Worm (Caenorhabditis elegans) whole organism, early embryonic: ENCODE data around the gene math-1.
"Not testable (repeated sequence)": the region's sequence is repeated elsewhere in the genome, so short reads cannot be mapped to it uniquely, and the experiment has no call there.

Experiments
- B0310.2 ChIP-seq: sonication (generic microtip); optimal IDR thresholded peaks from 2 replicates; lab custom pipeline; 2016; ENCODE audit warnings: mild to moderate bottlenecking, missing genetic modification characterization, missing compliant biosample characterization
- F13C5.2 ChIP-seq: sonication (generic microtip); optimal IDR thresholded peaks from 2 replicates; lab custom pipeline; 2017; ENCODE audit warnings: mild to moderate bottlenecking, missing genetic modification characterization, inconsistent platforms, missing compliant biosample characterization
- aly-1 ChIP-seq: sonication (generic microtip); optimal IDR thresholded peaks from 2 replicates; lab custom pipeline; 2016; ENCODE audit warnings: missing genetic modification characterization, missing compliant biosample characterization
- ama-1 ChIP-seq: fragments of 150-350 bp; optimal IDR thresholded peaks from 2 replicates; lab custom pipeline; 2014
- ceh-13 ChIP-seq: fragments of 200-800 bp; sonication (Bioruptor generic); optimal IDR thresholded peaks from 2 replicates; lab custom pipeline; 2018; ENCODE audit warnings: mild to moderate bottlenecking, missing genetic modification characterization, missing compliant biosample characterization
- ceh-36 ChIP-seq: sonication (generic microtip); optimal IDR thresholded peaks from 2 replicates; lab custom pipeline; 2016; ENCODE audit warnings: missing genetic modification characterization, inconsistent platforms, missing compliant biosample characterization
- ets-7 ChIP-seq: sonication (generic microtip); optimal IDR thresholded peaks from 2 replicates; lab custom pipeline; 2016; ENCODE audit warnings: missing genotype, missing genetic modification characterization, missing compliant biosample characterization
- flt-1 ChIP-seq: fragments of 200-800 bp; sonication (Bioruptor generic); IDR thresholded peaks from 2 replicates; pipeline ENCODE4 v1.3.6; 2022; ENCODE audit warnings: missing genetic modification characterization, missing compliant biosample characterization
- hmbx-1 ChIP-seq: sonication (generic microtip); optimal IDR thresholded peaks from 2 replicates; lab custom pipeline; 2016; ENCODE audit warnings: mild to moderate bottlenecking, missing genetic modification characterization, missing compliant biosample characterization
- hmg-4 ChIP-seq: fragments of 200-800 bp; sonication (Bioruptor generic); optimal IDR thresholded peaks from 2 replicates; lab custom pipeline; 2018; ENCODE audit warnings: mild to moderate bottlenecking, missing genetic modification characterization, missing compliant biosample characterization
- hnd-1 ChIP-seq: sonication (generic microtip); optimal IDR thresholded peaks from 2 replicates; lab custom pipeline; 2016; ENCODE audit warnings: missing genetic modification characterization, missing compliant biosample characterization
- pes-1 ChIP-seq: fragments of 200-800 bp; sonication (Bioruptor generic); IDR thresholded peaks from 2 replicates; pipeline ENCODE4 v1.3.6; 2022; ENCODE audit warnings: missing genetic modification reagents, missing genetic modification characterization, missing compliant biosample characterization
- scrt-1 ChIP-seq: fragments of 200-800 bp; sonication (Bioruptor generic); IDR thresholded peaks from 2 replicates; pipeline ENCODE4 v1.3.6; 2022; ENCODE audit warnings: missing genetic modification characterization, missing compliant biosample characterization
- sea-1 ChIP-seq: fragments of 200-800 bp; sonication (Bioruptor generic); conservative IDR thresholded peaks from 2 replicates; pipeline ENCODE4 v1.3.6; 2022; ENCODE audit warnings: missing genetic modification characterization, missing compliant biosample characterization
- tbx-11 ChIP-seq: fragments of 200-800 bp; sonication (Bioruptor generic); IDR thresholded peaks from 2 replicates; pipeline ENCODE4 v1.3.6; 2022; ENCODE audit warnings: missing genetic modification characterization, missing compliant biosample characterization
- tbx-37 ChIP-seq: fragments of 200-800 bp; sonication (Bioruptor generic); conservative IDR thresholded peaks from 2 replicates; pipeline ENCODE4 v1.3.6; 2022; ENCODE audit warnings: missing genetic modification reagents, missing genetic modification characterization, missing compliant biosample characterization
- tra-4 ChIP-seq: sonication (generic microtip); optimal IDR thresholded peaks from 2 replicates; lab custom pipeline; 2017; ENCODE audit warnings: missing genetic modification characterization, missing compliant biosample characterization

The math-1 gene

DNA sequence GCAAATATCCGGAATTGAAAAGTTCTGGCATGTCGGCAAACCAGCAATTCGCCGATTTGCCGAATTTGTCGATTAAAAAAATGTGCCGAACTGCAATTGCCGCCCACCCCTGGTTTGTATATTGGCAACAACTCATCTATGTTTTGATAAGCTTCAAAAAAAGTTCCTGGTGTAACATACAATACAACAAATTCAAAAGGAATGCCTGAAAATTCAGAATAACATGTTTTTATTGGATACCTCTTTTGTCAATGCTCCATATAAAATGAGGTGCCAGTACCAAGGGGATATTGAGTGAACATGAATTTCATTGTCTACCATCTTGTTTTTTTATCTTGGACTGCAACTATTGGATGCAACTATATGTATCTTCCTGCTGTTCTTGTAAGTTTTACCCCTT, 34.8 kb upstream of the math-1 start, which contains the start of gene T16A1.4:
Gene T16A1.4 (plus strand): TSS at position 301 of the 400 bp plus-strand sequence.
- TF ChIP-seq aly-1 (tag; lab: Kevin White, UChicago) (no peak), sea-1 (GFP tag; lab: Robert Waterston, UW) (no peak), flt-1 (GFP tag; lab: Robert Waterston, UW) (no peak), ets-7 (tag; lab: Kevin White, UChicago) (no peak), B0310.2 (tag; lab: Kevin White, UChicago) (no peak), tra-4 (tag; lab: Kevin White, UChicago) (no peak), ceh-13 (GFP tag; lab: Kevin White, UChicago) (no peak), pes-1 (GFP tag; lab: Robert Waterston, UW) (no peak)

DNA sequence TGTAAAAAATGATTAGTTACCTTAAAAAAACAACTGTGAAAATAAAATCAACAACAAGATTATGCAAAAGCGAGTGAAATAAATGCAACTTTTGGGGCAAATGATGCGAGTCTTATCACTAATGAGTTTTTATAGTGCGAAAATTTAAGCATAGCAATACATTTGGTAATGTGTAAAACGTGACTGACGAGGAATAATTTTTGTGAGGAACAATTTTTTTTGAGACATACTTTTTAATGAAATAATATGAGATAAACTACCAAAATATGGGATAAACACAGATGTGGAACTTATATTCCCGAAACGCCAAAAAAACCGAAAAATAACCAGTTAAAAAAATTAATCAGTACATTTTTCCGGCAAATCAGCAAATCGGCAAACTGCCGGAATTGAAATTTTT, 34.0 kb upstream of the math-1 start, which contains the start of gene F07E5.9:
Gene F07E5.9 (minus strand): TSS at position 101 of the 400 bp plus-strand sequence.
- TF ChIP-seq ets-7 (tag; lab: Kevin White, UChicago) (no peak), ceh-36 (tag; lab: Kevin White, UChicago) (no peak), B0310.2 (tag; lab: Kevin White, UChicago) (no peak), hmbx-1 (tag; lab: Kevin White, UChicago) (no peak), tbx-37 (GFP tag; lab: Robert Waterston, UW) (no peak), scrt-1 (GFP tag; lab: Robert Waterston, UW) (no peak), flt-1 (GFP tag; lab: Robert Waterston, UW) (no peak), hmg-4 (GFP tag; lab: Kevin White, UChicago) (no peak), ceh-13 (GFP tag; lab: Kevin White, UChicago) (no peak), tra-4 (tag; lab: Kevin White, UChicago) (no peak), hnd-1 (tag; lab: Kevin White, UChicago) (no peak), tbx-11 (GFP tag; lab: Robert Waterston, UW) (no peak), ama-1 (lab: Kevin White, UChicago) (no peak), F13C5.2 (tag; lab: Kevin White, UChicago) (no peak), pes-1 (GFP tag; lab: Robert Waterston, UW) (no peak)

DNA sequence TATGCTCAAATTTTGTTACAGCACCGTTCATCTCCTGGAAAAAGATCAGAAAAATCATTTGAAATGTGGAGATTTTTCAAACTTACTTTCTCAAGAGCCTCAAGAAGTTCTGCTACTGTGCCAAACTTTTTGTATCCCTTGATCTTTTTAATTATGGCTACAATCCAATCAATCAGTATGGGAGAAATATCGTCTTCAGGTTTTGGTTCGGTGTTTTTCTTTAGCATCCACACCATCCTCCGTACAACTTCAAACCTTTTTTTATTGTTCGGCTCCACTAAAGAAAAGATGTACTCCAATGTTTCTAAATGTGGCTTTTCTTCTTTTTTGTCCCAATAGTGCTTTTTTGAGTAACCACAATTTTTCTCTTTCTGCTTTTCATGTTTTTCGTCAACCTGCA, 30.0 kb upstream of the math-1 start:
- TF ChIP-seq hmbx-1 (tag; lab: Kevin White, UChicago) (no peak), tbx-11 (GFP tag; lab: Robert Waterston, UW) (no peak), ets-7 (tag; lab: Kevin White, UChicago) (no peak), tra-4 (tag; lab: Kevin White, UChicago) (no peak), ama-1 (lab: Kevin White, UChicago) (no peak), sea-1 (GFP tag; lab: Robert Waterston, UW) (no peak), ceh-36 (tag; lab: Kevin White, UChicago) (no peak), pes-1 (GFP tag; lab: Robert Waterston, UW) (no peak), scrt-1 (GFP tag; lab: Robert Waterston, UW) (no peak), flt-1 (GFP tag; lab: Robert Waterston, UW) (no peak), B0310.2 (tag; lab: Kevin White, UChicago) (no peak), ceh-13 (GFP tag; lab: Kevin White, UChicago) (no peak), hmg-4 (GFP tag; lab: Kevin White, UChicago) (no peak), F13C5.2 (tag; lab: Kevin White, UChicago) (no peak), tbx-37 (GFP tag; lab: Robert Waterston, UW) (no peak), aly-1 (tag; lab: Kevin White, UChicago) (no peak), hnd-1 (tag; lab: Kevin White, UChicago) (no peak)

DNA sequence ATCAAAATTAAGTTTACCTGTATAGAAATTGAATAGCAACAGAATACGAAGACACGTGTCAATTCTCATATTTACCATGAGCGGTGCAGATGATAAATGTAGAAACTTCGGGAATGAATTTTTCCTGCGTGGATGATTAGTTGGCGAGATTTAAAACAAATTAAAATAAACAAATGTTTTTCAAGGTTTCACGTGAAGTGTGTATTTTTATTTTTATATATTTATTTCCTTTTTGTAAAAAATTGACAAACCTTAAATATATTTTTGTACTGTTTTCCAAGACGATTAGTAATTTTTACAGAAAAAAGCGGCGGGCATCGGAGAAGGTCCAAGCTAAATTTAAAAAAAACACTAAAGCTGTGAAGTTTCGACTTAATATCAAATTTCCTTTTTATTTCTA, 29.1 kb upstream of the math-1 start, which contains the start of gene F07E5.8:
Gene F07E5.8 (minus strand): TSS at position 101 of the 400 bp plus-strand sequence.
- no peak for TF ChIP-seq tbx-37 (GFP tag; lab: Robert Waterston, UW)
- no peak for TF ChIP-seq ets-7 (tag; lab: Kevin White, UChicago)
- no peak for TF ChIP-seq pes-1 (GFP tag; lab: Robert Waterston, UW)
- no peak for TF ChIP-seq scrt-1 (GFP tag; lab: Robert Waterston, UW)

DNA sequence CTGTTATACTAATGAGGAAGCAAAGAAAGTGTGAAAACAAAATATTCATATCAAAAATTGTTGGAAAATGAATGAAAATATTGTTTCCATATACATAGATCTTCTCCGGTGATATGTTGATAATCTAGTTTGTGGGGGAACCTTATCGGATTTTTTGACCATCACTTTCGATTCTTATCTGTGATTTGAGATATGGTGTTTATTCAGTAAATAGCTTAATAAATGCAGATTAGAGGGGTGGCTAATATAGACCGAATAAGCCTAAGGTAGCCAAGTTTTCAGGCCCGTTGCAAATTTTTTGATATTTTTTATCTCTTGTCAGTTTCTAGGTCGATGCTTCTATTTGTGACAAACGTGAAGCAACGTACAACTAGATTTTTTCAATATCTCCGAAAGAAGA, 25.0 kb upstream of the math-1 start, which contains the start of gene F07E5.7:
Gene F07E5.7 (minus strand): TSS at position 101 of the 400 bp plus-strand sequence.
- TF ChIP-seq tbx-37 (GFP tag; lab: Robert Waterston, UW) = no peak
- TF ChIP-seq hmg-4 (GFP tag; lab: Kevin White, UChicago) = no peak
- TF ChIP-seq ets-7 (tag; lab: Kevin White, UChicago) = no peak
- no peak for TF ChIP-seq tbx-11 (GFP tag; lab: Robert Waterston, UW)
- TF ChIP-seq flt-1 (GFP tag; lab: Robert Waterston, UW) = no peak
- no peak for TF ChIP-seq F13C5.2 (tag; lab: Kevin White, UChicago)
- no peak for TF ChIP-seq hmbx-1 (tag; lab: Kevin White, UChicago)
- TF ChIP-seq pes-1 (GFP tag; lab: Robert Waterston, UW) = no peak

DNA sequence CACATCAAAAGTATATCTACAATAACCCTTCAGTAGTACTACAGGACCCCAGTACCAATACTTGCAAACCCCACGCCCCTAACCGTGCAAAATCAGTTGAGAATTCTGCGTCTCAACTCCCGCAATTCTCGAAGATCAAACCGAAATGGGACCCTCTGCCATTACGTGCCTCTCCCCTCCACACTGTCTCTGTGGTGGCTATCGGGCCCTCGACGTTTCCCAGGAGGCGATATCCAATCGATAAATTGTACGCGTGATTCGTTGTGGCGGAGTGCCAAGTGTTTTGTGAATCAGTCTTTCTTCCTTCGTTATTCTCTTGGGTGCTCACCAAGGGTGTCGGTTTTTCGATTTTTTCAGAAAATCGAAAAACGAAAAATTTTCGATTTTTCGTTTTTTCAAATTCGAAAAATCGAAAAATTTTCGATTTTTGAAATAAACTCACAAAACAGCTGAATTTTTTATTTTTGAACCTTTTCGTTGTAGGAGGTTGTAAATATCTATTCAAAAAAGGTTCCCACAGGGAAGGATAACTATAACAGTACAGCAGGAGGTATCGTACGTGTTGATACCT, 21.1 kb upstream of the math-1 start, which contains the start of gene F07E5.12:
Gene F07E5.12 (plus strand): TSS at position 521 of the 571 bp plus-strand sequence.
- not testable (repeated sequence) for TF ChIP-seq hmg-4 (GFP tag; lab: Kevin White, UChicago); scrt-1 (GFP tag; lab: Robert Waterston, UW); tbx-11 (GFP tag; lab: Robert Waterston, UW)

DNA sequence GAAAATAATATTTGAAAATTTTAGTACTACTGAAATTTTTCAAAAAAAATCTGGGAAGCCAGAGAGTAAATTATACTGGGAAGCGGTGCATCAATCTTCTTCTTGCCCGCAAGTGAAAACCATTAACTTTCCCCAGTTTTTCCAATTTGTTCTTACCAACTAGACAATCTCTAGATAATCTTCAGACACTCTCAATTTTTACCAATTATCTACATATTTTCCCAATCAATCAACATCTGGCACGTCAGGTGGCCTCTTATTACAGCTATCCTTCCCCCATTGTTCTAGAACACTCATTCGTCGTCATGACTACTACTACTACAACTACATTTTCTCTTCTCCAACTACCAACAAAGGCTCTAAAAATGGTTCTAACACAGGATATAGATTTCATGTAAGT, 18.0 kb upstream of the math-1 start, which contains the start of gene fbxb-6:
Gene fbxb-6 (plus strand): TSS at position 301 of the 400 bp plus-strand sequence.
- TF ChIP-seq ceh-36 (tag; lab: Kevin White, UChicago) (no peak), ama-1 (lab: Kevin White, UChicago) (no peak), flt-1 (GFP tag; lab: Robert Waterston, UW) (no peak), hmg-4 (GFP tag; lab: Kevin White, UChicago) (no peak), F13C5.2 (tag; lab: Kevin White, UChicago) (no peak)
